Worm (Caenorhabditis elegans) whole organism, L2 larva: ENCODE results near the gene F11F1.1.

Source experiments
- F13H6.1 ChIP-seq: sonication (generic microtip); optimal IDR thresholded peaks from 2 replicates; lab custom pipeline; 2016; ENCODE audit warnings: missing genetic modification characterization, missing compliant biosample characterization
- elt-3 ChIP-seq: sonication (generic microtip); optimal IDR thresholded peaks from 2 replicates; lab custom pipeline; 2017; ENCODE audit warnings: missing biosample characterization, missing genetic modification characterization
- fos-1 ChIP-seq: fragments of 150-350 bp; optimal IDR thresholded peaks from 2 replicates; lab custom pipeline; 2014; ENCODE audit warnings: missing biosample characterization, missing genetic modification characterization
- lsy-2 ChIP-seq, 2 experiments: fragments of 150-350 bp in 1 of 2; sonication (generic microtip) in 1 of 2; optimal IDR thresholded peaks; 2 replicates each; lab custom pipeline; 2014 to 2017; ENCODE audit warnings: missing biosample characterization in 2 of 2, missing genetic modification characterization in 2 of 2
- mbf-1 ChIP-seq: sonication (generic microtip); optimal IDR thresholded peaks from 2 replicates; lab custom pipeline; 2017; ENCODE audit warnings: missing biosample characterization, missing genetic modification characterization
- mdl-1 ChIP-seq, 2 experiments: fragments of 150-350 bp in 1 of 2; sonication (generic microtip) in 1 of 2; optimal IDR thresholded peaks; 2 replicates each; lab custom pipeline; 2017; ENCODE audit warnings: missing biosample characterization in 2 of 2, missing genetic modification characterization in 2 of 2
- nhr-11 ChIP-seq: fragments of 150-350 bp; optimal IDR thresholded peaks from 2 replicates; lab custom pipeline; 2014; ENCODE audit warnings: missing biosample characterization, missing genetic modification characterization
- nhr-23 ChIP-seq: fragments of 150-350 bp; optimal IDR thresholded peaks from 2 replicates; lab custom pipeline; 2014; ENCODE audit warnings: missing biosample characterization, missing genetic modification reagents, missing genetic modification characterization
- skn-1 ChIP-seq: sonication (generic microtip); optimal IDR thresholded peaks from 2 replicates; lab custom pipeline; 2017; ENCODE audit warnings: missing biosample characterization, missing genetic modification characterization
- snpc-4 ChIP-seq: fragments of 150-350 bp; optimal IDR thresholded peaks from 2 replicates; lab custom pipeline; 2014; ENCODE audit warnings: missing biosample characterization, missing genetic modification characterization
- unc-62 ChIP-seq: fragments of 150-350 bp; optimal IDR thresholded peaks from 2 replicates; lab custom pipeline; 2014; ENCODE audit warnings: missing biosample characterization, missing genetic modification reagents, missing genetic modification characterization
- ztf-4 ChIP-seq: fragments of 150-350 bp; optimal IDR thresholded peaks from 2 replicates; lab custom pipeline; 2014; ENCODE audit warnings: missing biosample characterization, missing genetic modification characterization

DNA sequence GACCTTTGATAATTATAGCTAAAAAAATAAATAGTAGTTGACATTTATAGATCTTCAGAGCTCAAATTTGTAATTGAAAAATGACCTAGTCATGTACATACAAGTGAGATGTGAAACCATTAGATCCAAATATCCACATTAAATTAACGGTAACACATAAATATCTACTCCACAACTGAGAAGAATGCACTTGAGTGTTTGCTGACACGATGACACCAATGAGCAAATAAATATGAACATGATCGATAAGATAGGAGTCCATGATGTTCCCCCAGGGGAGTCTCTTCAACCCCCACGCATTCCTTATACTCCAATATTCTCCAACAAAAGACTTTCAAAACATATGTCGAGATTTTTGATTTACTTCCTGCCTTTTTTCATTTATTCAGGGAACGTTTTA lies 9.1 kb downstream of the F11F1.1 start, which contains the start of gene ttr-52:
- TF ChIP-seq unc-62 (no peak), ztf-4 (tag; lab: Kevin White, UChicago) (no peak), skn-1 (no peak), snpc-4 (tag; lab: Kevin White, UChicago) (no peak), fos-1 (tag; lab: Kevin White, UChicago) (no peak), F13H6.1 (tag; lab: Kevin White, UChicago) (no peak), nhr-23 (tag; lab: Kevin White, UChicago) (no peak), elt-3 (no peak), mbf-1 (tag; lab: Kevin White, UChicago) (no peak), lsy-2 (tag; optimal IDR thresholded peaks at IDR 0.05; lab: Kevin White, UChicago) (no peak), nhr-11 (tag; lab: Kevin White, UChicago) (no peak), mdl-1 (tag; optimal IDR thresholded peaks at IDR 0.05; lab: Kevin White, UChicago) (no peak)
